Worm (Caenorhabditis elegans): ENCODE results near the gene cutl-29.

Gene cutl-29

ce11 chrX:8302803-8303202, 32.0 kb upstream of the cutl-29 start:
- TF ChIP-seq nhr-28 (tag; optimal IDR thresholded peaks at IDR 0.05): peak; percentile 8
- TF ChIP-seq cey-2 (tag; optimal IDR thresholded peaks at IDR 0.05; ENCODE audit: borderline replicate concordance, insufficient read depth): no peak

DNA sequence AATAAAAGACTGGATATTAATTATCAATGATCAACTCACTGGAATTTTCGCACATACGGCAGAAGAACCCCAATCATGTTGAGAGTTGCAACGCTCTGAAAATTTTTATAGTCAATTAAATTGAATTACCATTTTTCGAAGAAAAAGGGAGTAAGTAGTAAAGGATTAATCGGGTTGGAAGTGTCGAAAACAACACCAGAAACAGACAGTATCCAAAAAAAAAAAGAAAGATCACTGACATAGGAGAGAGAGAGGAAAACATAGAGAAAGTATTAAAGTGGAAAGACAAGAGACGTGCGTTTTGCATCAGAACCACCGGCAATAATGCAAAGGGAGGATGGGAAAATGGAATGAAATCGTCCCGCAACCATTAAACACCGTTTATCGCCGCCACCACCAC, 31.5 kb upstream of the cutl-29 start, which contains the start of gene inx-5:
Gene inx-5 (minus strand): TSS at position 101 of the 400 bp plus-strand sequence.
- no peak for TF ChIP-seq ces-1 (GFP tag; optimal IDR thresholded peaks at IDR 0.05)
- no peak for TF ChIP-seq nhr-28 (tag; optimal IDR thresholded peaks at IDR 0.05)
- TF ChIP-seq rbr-2 (tag; optimal IDR thresholded peaks at IDR 0.05): no peak
- no peak for TF ChIP-seq pha-4 (GFP tag; IDR thresholded peaks at IDR 0.05)
- TF ChIP-seq pha-4 (tag; optimal IDR thresholded peaks at IDR 0.05): no peak
- no peak for TF ChIP-seq ceh-32 (tag; optimal IDR thresholded peaks at IDR 0.05; ENCODE audit: poor library complexity)
- no peak for TF ChIP-seq lir-3 (tag; optimal IDR thresholded peaks at IDR 0.05)
- no peak for TF ChIP-seq unc-39 (tag; optimal IDR thresholded peaks at IDR 0.05)

DNA sequence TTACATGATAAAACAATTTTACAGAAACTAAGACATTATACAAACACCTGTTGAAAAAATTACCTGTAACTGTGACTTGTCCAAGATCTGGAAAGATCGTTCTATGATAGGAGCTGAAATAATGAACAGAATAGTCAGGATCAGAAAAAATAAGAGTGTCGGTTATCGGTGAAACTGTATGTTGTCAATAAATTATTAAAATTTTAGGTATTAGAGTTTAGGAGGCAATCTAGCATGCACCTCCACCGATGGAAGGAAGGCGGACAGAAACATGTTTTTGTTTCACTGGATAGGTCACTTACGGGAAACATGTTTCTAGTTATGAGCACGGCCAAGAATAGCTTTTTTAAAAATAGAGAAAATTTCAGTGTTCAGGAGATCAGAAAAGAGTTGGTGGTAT, 28.7 kb upstream of the cutl-29 start, which contains the start of gene ced-13:
Gene ced-13 (minus strand): TSS at position 101 of the 400 bp plus-strand sequence.
- TF ChIP-seq nhr-25 (tag; optimal IDR thresholded peaks at IDR 0.05; ENCODE audit: borderline replicate concordance, insufficient read depth) (no peak), rbr-2 (tag; optimal IDR thresholded peaks at IDR 0.05) (no peak), ceh-28 (tag; optimal IDR thresholded peaks at IDR 0.05) (no peak), nhr-76 (tag; optimal IDR thresholded peaks at IDR 0.05) (no peak)

- TF ChIP-seq sdz-12 (GFP tag; optimal IDR thresholded peaks at IDR 0.05) (no peak), Y5F2A.4 (GFP tag; optimal IDR thresholded peaks at IDR 0.05) (no peak), unc-62 (GFP tag; optimal IDR thresholded peaks at IDR 0.05 in 1 of 2) (peak in 1 of 2 experiments; percentile 94), unc-62 (tag; optimal IDR thresholded peaks at IDR 0.05) (no peak), aha-1 (tag) (peak; percentile 12), nhr-11 (tag; optimal IDR thresholded peaks at IDR 0.05) (no peak)
These were observed 26.5 kb upstream of the cutl-29 start for ce11 chrX:8297333-8297732.

ce11 chrX:8294586-8294985, 23.8 kb upstream of the cutl-29 start, which contains the start of gene R09F10.3:
TSS of gene R09F10.3 (plus strand) at chrX:8294625.
- TF ChIP-seq jun-1 (tag; optimal IDR thresholded peaks at IDR 0.05) (no peak), unc-62 (GFP tag; optimal IDR thresholded peaks at IDR 0.05 in 1 of 2) (peak in 1 of 2 experiments; percentile 96), unc-62 (tag; optimal IDR thresholded peaks at IDR 0.05) (no peak), nhr-102 (tag; optimal IDR thresholded peaks at IDR 0.05) (no peak), ceh-28 (tag; optimal IDR thresholded peaks at IDR 0.05) (no peak), nhr-77 (tag; optimal IDR thresholded peaks at IDR 0.05) (no peak), unc-39 (tag; optimal IDR thresholded peaks at IDR 0.05) (no peak), madf-9 (GFP tag; conservative IDR thresholded peaks at IDR 0.05) (no peak), set-16 (GFP tag; IDR thresholded peaks at IDR 0.05) (peak; percentile 46; the same call in 1 of the 2 replicates), ama-1 (optimal IDR thresholded peaks at IDR 0.05) (no peak), nhr-11 (tag; optimal IDR thresholded peaks at IDR 0.05) (no peak), F26F4.8 (GFP tag; conservative IDR thresholded peaks at IDR 0.05) (0 out of 2 replicates have a peak, but pooled peaks have one; percentile 42), spr-1 (tag; optimal IDR thresholded peaks at IDR 0.05) (no peak), madf-5 (GFP tag; IDR thresholded peaks at IDR 0.05) (no peak), ctbp-1 (GFP tag; IDR thresholded peaks at IDR 0.05) (no peak), php-3 (GFP tag; IDR thresholded peaks at IDR 0.05) (0 out of 2 replicates have a peak, but pooled peaks have one; percentile 27), rbr-2 (tag; optimal IDR thresholded peaks at IDR 0.05) (no peak), T26A8.4 (GFP tag; IDR thresholded peaks at IDR 0.05) (peak; percentile 32; the same call in 1 of the 2 replicates), T20F7.1 (GFP tag; optimal IDR thresholded peaks at IDR 0.05) (no peak), hlh-30 (tag; optimal IDR thresholded peaks at IDR 0.05; ENCODE audit: insufficient read depth) (no peak), mxl-3 (GFP tag; optimal IDR thresholded peaks at IDR 0.05) (no peak), lin-13 (GFP tag; optimal IDR thresholded peaks at IDR 0.05) (no peak)
